Fruit fly (Drosophila melanogaster): ENCODE results near the gene LManI.

Gene LManI

dm6 chr2L:10418981-10419380 lies 38.1 kb downstream of the LManI start, which contains the start of gene RfC3 (continued):
- TF ChIP-seq CG18011 (GFP tag; optimal IDR thresholded peaks at IDR 0.05) (no peak), NK7.1 (GFP tag; optimal IDR thresholded peaks at IDR 0.05) (no peak), Sox100B (GFP tag; optimal IDR thresholded peaks at IDR 0.05) (no peak), Sry-δ (GFP tag; optimal IDR thresholded peaks at IDR 0.05) (peak; percentile 31), h (optimal IDR thresholded peaks at IDR 0.05) (no peak), zen2 (GFP tag; IDR thresholded peaks at IDR 0.05; ENCODE audit: partially characterized antibody) (peak; percentile 96), Spps (tag; optimal IDR thresholded peaks at IDR 0.05) (no peak), lilli (GFP tag; optimal IDR thresholded peaks at IDR 0.05) (no peak), onecut (GFP tag; IDR thresholded peaks at IDR 0.05) (peak; percentile 54; the same call in 1 of the 2 replicates), al (GFP tag; IDR thresholded peaks at IDR 0.05) (no peak), CG11695 (GFP tag; IDR thresholded peaks at IDR 0.05) (no peak), Med (GFP tag) (peak; percentile 54), salm (tag; optimal IDR thresholded peaks at IDR 0.05) (no peak), CG32772 (GFP tag; IDR thresholded peaks at IDR 0.05) (no peak), CG6683 (GFP tag; optimal IDR thresholded peaks at IDR 0.05) (no peak), mam (GFP tag; optimal IDR thresholded peaks at IDR 0.05) (no peak), trem (tag; optimal IDR thresholded peaks at IDR 0.05) (peak; percentile 55), Dref (GFP tag; IDR thresholded peaks at IDR 0.05) (peak; percentile 95), pita (GFP tag; optimal IDR thresholded peaks at IDR 0.05) (no peak), Ptx1 (GFP tag; IDR thresholded peaks at IDR 0.05) (no peak), CG3838 (GFP tag; optimal IDR thresholded peaks at IDR 0.05) (no peak), Ssrp (tag; optimal IDR thresholded peaks at IDR 0.05) (no peak), CG9609 (GFP tag; optimal IDR thresholded peaks at IDR 0.05) (no peak), abd-A (tag; optimal IDR thresholded peaks at IDR 0.05) (no peak), nom (GFP tag; optimal IDR thresholded peaks at IDR 0.05) (no peak), CG13296 (GFP tag; optimal IDR thresholded peaks at IDR 0.05) (no peak), hb (GFP tag; IDR thresholded peaks at IDR 0.05; ENCODE audit: partially characterized antibody) (peak; percentile 80), BEAF-32 (GFP tag; optimal IDR thresholded peaks at IDR 0.05) (peak; percentile 61), CG12391 (tag; optimal IDR thresholded peaks at IDR 0.05) (no peak), GATAe (GFP tag; conservative IDR thresholded peaks at IDR 0.05) (no peak), ATbp (GFP tag; optimal IDR thresholded peaks at IDR 0.05) (no peak), ato (GFP tag; IDR thresholded peaks at IDR 0.05; ENCODE audit: partially characterized antibody) (peak; percentile 94), sna (GFP tag; IDR thresholded peaks at IDR 0.05; ENCODE audit: partially characterized antibody) (peak; percentile 79), fd102C (GFP tag; optimal IDR thresholded peaks at IDR 0.05) (no peak), pfk (GFP tag; optimal IDR thresholded peaks at IDR 0.05) (peak; percentile 48), bbx (GFP tag; IDR thresholded peaks at IDR 0.05; ENCODE audit: partially characterized antibody) (peak; percentile 95), emc (GFP tag; optimal IDR thresholded peaks at IDR 0.05) (no peak), jigr1 (GFP tag; IDR thresholded peaks at IDR 0.05) (no peak), CG6791 (GFP tag; IDR thresholded peaks at IDR 0.05; ENCODE audit: partially characterized antibody) (peak; percentile 89), ewg (GFP tag; optimal IDR thresholded peaks at IDR 0.05) (no peak), CG17829 (tag; optimal IDR thresholded peaks at IDR 0.05) (peak; percentile 2), cwo (GFP tag; optimal IDR thresholded peaks at IDR 0.05) (no peak), Rfx (GFP tag; IDR thresholded peaks at IDR 0.05) (no peak), Hr51 (GFP tag; optimal IDR thresholded peaks at IDR 0.05) (no peak), stwl (tag; optimal IDR thresholded peaks at IDR 0.05) (peak; percentile 75), Doc3 (GFP tag; IDR thresholded peaks at IDR 0.05; ENCODE audit: partially characterized antibody) (peak; percentile 75), inv (GFP tag; IDR thresholded peaks at IDR 0.05; ENCODE audit: partially characterized antibody) (peak; percentile 89), peb (GFP tag; IDR thresholded peaks at IDR 0.05) (no peak), knrl (GFP tag; IDR thresholded peaks at IDR 0.05; ENCODE audit: partially characterized antibody) (peak; percentile 59; the same call in 2 of the 3 replicates), CG2116 (GFP tag; optimal IDR thresholded peaks at IDR 0.05) (peak; percentile 94)

Data from whole organism, embryonic.